Worm (Caenorhabditis elegans) whole organism, L3 larva: ENCODE results near the gene R11G1.2.

Experiments
- R02D3.7 ChIP-seq: fragments of 150-350 bp; optimal IDR thresholded peaks from 2 replicates; lab custom pipeline; 2014; ENCODE audit warnings: missing biosample characterization, missing genetic modification characterization
- aly-2 ChIP-seq: fragments of 150-350 bp; optimal IDR thresholded peaks from 2 replicates; lab custom pipeline; 2014; ENCODE audit warnings: missing biosample characterization, missing genetic modification characterization
- ama-1 ChIP-seq: fragments of 150-350 bp; optimal IDR thresholded peaks from 2 replicates; lab custom pipeline; 2018
- ceh-16 ChIP-seq: sonication (generic microtip); optimal IDR thresholded peaks from 2 replicates; lab custom pipeline; 2017; ENCODE audit warnings: missing biosample characterization, missing genetic modification characterization
- ceh-28 ChIP-seq: fragments of 150-350 bp; optimal IDR thresholded peaks from 2 replicates; lab custom pipeline; 2014; ENCODE audit warnings: missing biosample characterization, missing genetic modification reagents, missing genetic modification characterization
- ceh-82 ChIP-seq: fragments of 150-350 bp; optimal IDR thresholded peaks from 2 replicates; lab custom pipeline; 2014; ENCODE audit warnings: missing biosample characterization, missing genetic modification characterization
- daf-12 ChIP-seq: fragments of 150-350 bp; optimal IDR thresholded peaks from 2 replicates; lab custom pipeline; 2014; ENCODE audit warnings: missing biosample characterization, missing genetic modification reagents, missing genetic modification characterization
- egl-5 ChIP-seq: fragments of 150-350 bp; optimal IDR thresholded peaks from 2 replicates; lab custom pipeline; 2017; ENCODE audit warnings: missing biosample characterization, missing genetic modification reagents, missing genetic modification characterization, inconsistent platforms
- elt-1 ChIP-seq: fragments of 150-350 bp; optimal IDR thresholded peaks from 2 replicates; lab custom pipeline; 2014; ENCODE audit warnings: missing biosample characterization, missing genetic modification characterization
- elt-3 ChIP-seq, 3 experiments: fragments of 150-350 bp in 1 of 3; sonication (generic microtip) in 2 of 3; optimal IDR thresholded peaks; 2 replicates in 2 of 3; 4 replicates in 1 of 3; lab custom pipeline; 2014 to 2017; ENCODE audit warnings: missing biosample characterization in 3 of 3, missing genetic modification characterization in 3 of 3
- eor-1 ChIP-seq, 2 experiments: fragments of 150-350 bp; optimal IDR thresholded peaks; 2 replicates each; lab custom pipeline; 2014 to 2018; ENCODE audit warnings: missing biosample characterization in 2 of 2, missing genetic modification characterization in 2 of 2
- fkh-10 ChIP-seq: sonication (generic microtip); optimal IDR thresholded peaks from 2 replicates; lab custom pipeline; 2017; ENCODE audit warnings: missing biosample characterization, missing genetic modification reagents, missing genetic modification characterization
- fkh-2 ChIP-seq: fragments of 150-350 bp; optimal IDR thresholded peaks from 2 replicates; lab custom pipeline; 2014; ENCODE audit warnings: missing biosample characterization, missing genetic modification reagents, missing genetic modification characterization
- fos-1 ChIP-seq: fragments of 150-350 bp; optimal IDR thresholded peaks from 2 replicates; lab custom pipeline; 2014; ENCODE audit warnings: missing biosample characterization, missing genetic modification characterization
- hmg-11 ChIP-seq: sonication (generic microtip); optimal IDR thresholded peaks from 2 replicates; lab custom pipeline; 2016; ENCODE audit warnings: missing genetic modification characterization, missing compliant biosample characterization
- jun-1 ChIP-seq: fragments of 150-350 bp; optimal IDR thresholded peaks from 2 replicates; lab custom pipeline; 2014; ENCODE audit warnings: missing biosample characterization, missing genetic modification reagents, missing genetic modification characterization
- lin-39 ChIP-seq: fragments of 150-350 bp; optimal IDR thresholded peaks from 2 replicates; lab custom pipeline; 2018; ENCODE audit warnings: missing biosample characterization, missing genetic modification reagents, missing genetic modification characterization
- lsy-12 ChIP-seq: sonication (generic microtip); optimal IDR thresholded peaks from 2 replicates; lab custom pipeline; 2016; ENCODE audit warnings: mild to moderate bottlenecking, missing genetic modification characterization, missing compliant biosample characterization
- mdl-1 ChIP-seq: fragments of 150-350 bp; optimal IDR thresholded peaks from 2 replicates; lab custom pipeline; 2014; ENCODE audit warnings: missing biosample characterization, missing genetic modification characterization
- nfya-1 ChIP-seq: sonication (generic microtip); optimal IDR thresholded peaks from 2 replicates; lab custom pipeline; 2017; ENCODE audit warnings: missing genetic modification characterization, mild to moderate bottlenecking, missing compliant biosample characterization, antibody characterized with exemption, moderate library complexity; ENCODE audit not compliant: insufficient read depth
- nhr-11 ChIP-seq: fragments of 150-350 bp; optimal IDR thresholded peaks from 2 replicates; lab custom pipeline; 2014; ENCODE audit warnings: missing biosample characterization, missing genetic modification characterization
- nhr-12 ChIP-seq: fragments of 150-350 bp; optimal IDR thresholded peaks from 2 replicates; lab custom pipeline; 2014; ENCODE audit warnings: missing biosample characterization, missing genetic modification characterization
- nhr-23 ChIP-seq: fragments of 150-350 bp; optimal IDR thresholded peaks from 2 replicates; lab custom pipeline; 2014; ENCODE audit warnings: missing biosample characterization, missing genetic modification reagents, missing genetic modification characterization
- nhr-237 ChIP-seq: fragments of 150-350 bp; optimal IDR thresholded peaks from 2 replicates; lab custom pipeline; 2014; ENCODE audit warnings: missing biosample characterization, missing genetic modification characterization
- nhr-43 ChIP-seq: sonication (generic microtip); optimal IDR thresholded peaks from 2 replicates; lab custom pipeline; 2016; ENCODE audit warnings: mild to moderate bottlenecking, missing genetic modification characterization, missing compliant biosample characterization; ENCODE audit not compliant: poor library complexity, severe bottlenecking
- nhr-67 ChIP-seq: fragments of 150-350 bp; optimal IDR thresholded peaks from 2 replicates; lab custom pipeline; 2014; ENCODE audit warnings: missing biosample characterization, missing genetic modification characterization
- nhr-77 ChIP-seq: fragments of 150-350 bp; optimal IDR thresholded peaks from 2 replicates; lab custom pipeline; 2014; ENCODE audit warnings: missing biosample characterization, missing genetic modification characterization
- pha-4 ChIP-seq: fragments of 150-350 bp; optimal IDR thresholded peaks from 2 replicates; lab custom pipeline; 2014; ENCODE audit warnings: missing biosample characterization, missing genetic modification reagents, missing genetic modification characterization
- pqm-1 ChIP-seq: fragments of 150-350 bp; optimal IDR thresholded peaks from 2 replicates; lab custom pipeline; 2017; ENCODE audit warnings: missing biosample characterization, missing genetic modification characterization, inconsistent platforms
- sea-2 ChIP-seq: fragments of 150-350 bp; sonication (generic microtip); optimal IDR thresholded peaks from 4 replicates; lab custom pipeline; 2014; ENCODE audit warnings: missing biosample characterization, missing genetic modification reagents, missing genetic modification characterization
- skn-1 ChIP-seq: fragments of 150-350 bp; optimal IDR thresholded peaks from 2 replicates; lab custom pipeline; 2014; ENCODE audit warnings: missing biosample characterization, missing genetic modification characterization
- tbx-2 ChIP-seq: sonication (generic microtip); optimal IDR thresholded peaks from 2 replicates; lab custom pipeline; 2016; ENCODE audit warnings: mild to moderate bottlenecking, missing genetic modification characterization, missing compliant biosample characterization
- unc-39 ChIP-seq: sonication (generic microtip); optimal IDR thresholded peaks from 4 replicates; lab custom pipeline; 2017; ENCODE audit warnings: missing biosample characterization, missing genetic modification characterization
- zag-1 ChIP-seq: fragments of 150-350 bp; optimal IDR thresholded peaks from 2 replicates; lab custom pipeline; 2014; ENCODE audit warnings: missing biosample characterization, missing genetic modification characterization

The R11G1.2 gene

ce11 chrX:3680544-3681214 lies 30.3 kb downstream of the R11G1.2 start, which contains the start of gene tsp-17:
tsp-17 (plus strand) TSS chrX:3681164.
- TF ChIP-seq pqm-1 (tag; lab: Kevin White, UChicago) (peak; percentile 5), ceh-28 (tag; lab: Kevin White, UChicago) (no peak)

ce11 chrX:3683060-3683459 lies 32.6 kb downstream of the R11G1.2 start:
- TF ChIP-seq ceh-28 (tag; lab: Kevin White, UChicago) (no peak), ceh-82 (tag; lab: Kevin White, UChicago) (no peak), skn-1 (tag; lab: Kevin White, UChicago) (no peak), nhr-77 (tag; lab: Kevin White, UChicago) (no peak), nhr-12 (tag; lab: Kevin White, UChicago) (no peak), hmg-11 (tag; lab: Kevin White, UChicago) (no peak), pha-4 (tag; lab: Kevin White, UChicago) (no peak), pqm-1 (tag; lab: Kevin White, UChicago) (no peak), nhr-11 (tag; lab: Kevin White, UChicago) (no peak), sea-2 (no peak), fkh-2 (no peak), eor-1 (tag; optimal IDR thresholded peaks at IDR 0.05; lab: Kevin White, UChicago) (no peak), unc-39 (tag; lab: Kevin White, UChicago) (no peak)
- TF ChIP-seq, all 47 proteins: peak for 0

- TF ChIP-seq tbx-2 (tag; lab: Kevin White, UChicago) (no peak), R02D3.7 (tag; lab: Kevin White, UChicago) (no peak), jun-1 (tag; lab: Kevin White, UChicago) (no peak), fos-1 (no peak), lsy-12 (no peak), nhr-237 (tag; lab: Kevin White, UChicago) (no peak), lin-39 (tag; lab: Kevin White, UChicago) (no peak), mdl-1 (tag; lab: Kevin White, UChicago) (no peak), elt-3 (tag; optimal IDR thresholded peaks at IDR 0.05; lab: Kevin White, UChicago) (no peak), nhr-43 (no peak), skn-1 (tag; lab: Kevin White, UChicago) (no peak), ceh-16 (no peak), zag-1 (tag; lab: Kevin White, UChicago) (no peak), aly-2 (tag; lab: Kevin White, UChicago) (no peak), nhr-12 (tag; lab: Kevin White, UChicago) (no peak)
Measured at ce11 chrX:3686420-3686819, 36.0 kb downstream of the R11G1.2 start.

- TF ChIP-seq elt-1 (no peak), egl-5 (peak; percentile 9), nfya-1 (tag; lab: Kevin White, UChicago) (peak; percentile 19), ama-1 (lab: Kevin White, UChicago) (no peak)
Measured at ce11 chrX:3689155-3689719, 38.8 kb downstream of the R11G1.2 start, which contains the start of gene tag-278. tag-278 (minus strand) TSS chrX:3689205.

ce11 chrX:3689802-3690201 lies 39.4 kb downstream of the R11G1.2 start:
- TF ChIP-seq elt-3 (tag; optimal IDR thresholded peaks at IDR 0.05; lab: Kevin White, UChicago), result no peak
- TF ChIP-seq skn-1 (tag; lab: Kevin White, UChicago), result no peak
- TF ChIP-seq egl-5, result no peak
- no peak for TF ChIP-seq nhr-67 (tag; lab: Kevin White, UChicago)
- TF ChIP-seq fkh-10 (GFP tag; lab: Kevin White, UChicago), result no peak
- TF ChIP-seq nhr-23 (tag; lab: Kevin White, UChicago), result no peak
- TF ChIP-seq daf-12 (tag; lab: Kevin White, UChicago), result no peak
